Worm (Caenorhabditis elegans) whole organism, L2 larva: ENCODE results near the gene C06B8.7.

ENCODE experiments used
- C34F6.9 ChIP-seq: fragments of 150-350 bp; optimal IDR thresholded peaks from 2 replicates; lab custom pipeline; 2014; ENCODE audit warnings: missing biosample characterization, missing genetic modification characterization
- F13H6.1 ChIP-seq: sonication (generic microtip); optimal IDR thresholded peaks from 2 replicates; lab custom pipeline; 2016; ENCODE audit warnings: missing genetic modification characterization, missing compliant biosample characterization
- R02D3.7 ChIP-seq: fragments of 150-350 bp; optimal IDR thresholded peaks from 2 replicates; lab custom pipeline; 2014; ENCODE audit warnings: missing biosample characterization, missing genetic modification characterization
- Y55F3AM.14 ChIP-seq: fragments of 200-800 bp; sonication (Bioruptor generic); optimal IDR thresholded peaks from 2 replicates; lab custom pipeline; 2018; ENCODE audit warnings: mild to moderate bottlenecking, missing genetic modification characterization, missing compliant biosample characterization
- ZK546.5 ChIP-seq: sonication (generic microtip); optimal IDR thresholded peaks from 2 replicates; lab custom pipeline; 2017; ENCODE audit warnings: missing biosample characterization, missing genetic modification characterization
- alr-1 ChIP-seq: fragments of 150-350 bp; optimal IDR thresholded peaks from 2 replicates; lab custom pipeline; 2014; ENCODE audit warnings: missing biosample characterization, missing genetic modification characterization
- aly-2 ChIP-seq: fragments of 150-350 bp; optimal IDR thresholded peaks from 2 replicates; lab custom pipeline; 2014; ENCODE audit warnings: missing biosample characterization, missing genetic modification characterization
- ama-1 ChIP-seq: fragments of 150-350 bp; optimal IDR thresholded peaks from 2 replicates; lab custom pipeline; 2018; ENCODE audit warnings: inconsistent platforms
- blmp-1 ChIP-seq: sonication (generic microtip); optimal IDR thresholded peaks from 2 replicates; lab custom pipeline; 2017; ENCODE audit warnings: missing genetic modification characterization, mild to moderate bottlenecking, missing compliant biosample characterization, antibody characterized with exemption, moderate library complexity; ENCODE audit not compliant: insufficient read depth
- ceh-16 ChIP-seq: fragments of 150-350 bp; optimal IDR thresholded peaks from 2 replicates; lab custom pipeline; 2014; ENCODE audit warnings: missing biosample characterization, missing genetic modification characterization
- crh-2 ChIP-seq: sonication (generic microtip); optimal IDR thresholded peaks from 2 replicates; lab custom pipeline; 2017; ENCODE audit warnings: missing biosample characterization, missing genetic modification characterization
- dmd-4 ChIP-seq: sonication (generic microtip); optimal IDR thresholded peaks from 2 replicates; lab custom pipeline; 2017; ENCODE audit warnings: missing biosample characterization, missing genetic modification characterization
- egl-27 ChIP-seq: sonication (generic microtip); optimal IDR thresholded peaks from 3 replicates; lab custom pipeline; 2017; ENCODE audit warnings: missing biosample characterization, missing genetic modification reagents, missing genetic modification characterization
- elt-1 ChIP-seq: fragments of 150-350 bp; optimal IDR thresholded peaks from 2 replicates; lab custom pipeline; 2014; ENCODE audit warnings: missing biosample characterization, missing genetic modification characterization
- elt-3 ChIP-seq: sonication (generic microtip); optimal IDR thresholded peaks from 2 replicates; lab custom pipeline; 2017; ENCODE audit warnings: missing biosample characterization, missing genetic modification characterization
- fos-1 ChIP-seq: fragments of 150-350 bp; optimal IDR thresholded peaks from 2 replicates; lab custom pipeline; 2014; ENCODE audit warnings: missing biosample characterization, missing genetic modification characterization
- gmeb-1 ChIP-seq: fragments of 150-350 bp; optimal IDR thresholded peaks from 2 replicates; lab custom pipeline; 2014; ENCODE audit warnings: missing biosample characterization, missing genetic modification characterization
- lin-11 ChIP-seq: fragments of 150-350 bp; sonication (generic microtip); optimal IDR thresholded peaks from 2 replicates; lab custom pipeline; 2014; ENCODE audit warnings: missing biosample characterization, missing genetic modification characterization, inconsistent platforms, mixed read lengths
- lin-13 ChIP-seq: fragments of 150-350 bp; optimal IDR thresholded peaks from 2 replicates; lab custom pipeline; 2014; ENCODE audit warnings: missing biosample characterization, missing genetic modification reagents, missing genetic modification characterization
- lin-39 ChIP-seq: fragments of 150-350 bp; optimal IDR thresholded peaks from 2 replicates; lab custom pipeline; 2014; ENCODE audit warnings: missing biosample characterization, missing genetic modification reagents, missing genetic modification characterization
- lsy-2 ChIP-seq, 2 experiments: fragments of 150-350 bp in 1 of 2; sonication (generic microtip) in 1 of 2; optimal IDR thresholded peaks; 2 replicates each; lab custom pipeline; 2014 to 2017; ENCODE audit warnings: missing biosample characterization in 2 of 2, missing genetic modification characterization in 2 of 2
- mab-5 ChIP-seq: fragments of 150-350 bp; optimal IDR thresholded peaks from 2 replicates; lab custom pipeline; 2014; ENCODE audit warnings: missing biosample characterization, missing genetic modification characterization
- mdl-1 ChIP-seq, 2 experiments: fragments of 150-350 bp in 1 of 2; sonication (generic microtip) in 1 of 2; optimal IDR thresholded peaks; 2 replicates each; lab custom pipeline; 2017; ENCODE audit warnings: missing biosample characterization in 2 of 2, missing genetic modification characterization in 2 of 2
- nhr-10 ChIP-seq: sonication (generic microtip); optimal IDR thresholded peaks from 2 replicates; lab custom pipeline; 2017; ENCODE audit warnings: missing biosample characterization, missing genetic modification characterization
- nhr-11 ChIP-seq: fragments of 150-350 bp; optimal IDR thresholded peaks from 2 replicates; lab custom pipeline; 2014; ENCODE audit warnings: missing biosample characterization, missing genetic modification characterization
- nhr-21 ChIP-seq: fragments of 150-350 bp; optimal IDR thresholded peaks from 2 replicates; lab custom pipeline; 2014; ENCODE audit warnings: missing biosample characterization, missing genetic modification characterization
- nhr-23 ChIP-seq: fragments of 150-350 bp; optimal IDR thresholded peaks from 2 replicates; lab custom pipeline; 2014; ENCODE audit warnings: missing biosample characterization, missing genetic modification reagents, missing genetic modification characterization
- nhr-77 ChIP-seq: fragments of 150-350 bp; optimal IDR thresholded peaks from 2 replicates; lab custom pipeline; 2014; ENCODE audit warnings: missing biosample characterization, missing genetic modification characterization
- sem-4 ChIP-seq: fragments of 150-350 bp; optimal IDR thresholded peaks from 2 replicates; lab custom pipeline; 2014; ENCODE audit warnings: missing biosample characterization, missing genetic modification reagents, missing genetic modification characterization
- sma-3 ChIP-seq: sonication (generic microtip); optimal IDR thresholded peaks from 2 replicates; lab custom pipeline; 2016; ENCODE audit warnings: missing genetic modification reagents, missing genetic modification characterization, missing compliant biosample characterization
- unc-39 ChIP-seq: fragments of 150-350 bp; optimal IDR thresholded peaks from 2 replicates; lab custom pipeline; 2014; ENCODE audit warnings: missing biosample characterization, missing genetic modification characterization
- unc-55 ChIP-seq: fragments of 150-350 bp; sonication (generic microtip); optimal IDR thresholded peaks from 3 replicates; lab custom pipeline; 2014; ENCODE audit warnings: missing biosample characterization, missing genetic modification reagents, missing genetic modification characterization
- ztf-1 ChIP-seq: fragments of 200-800 bp; sonication (Bioruptor generic); conservative IDR thresholded peaks from 2 replicates; pipeline ENCODE4 v1.3.6; 2022; ENCODE audit warnings: missing genetic modification characterization, missing compliant biosample characterization
- ztf-4 ChIP-seq: fragments of 150-350 bp; optimal IDR thresholded peaks from 2 replicates; lab custom pipeline; 2014; ENCODE audit warnings: missing biosample characterization, missing genetic modification characterization

The C06B8.7 gene

DNA sequence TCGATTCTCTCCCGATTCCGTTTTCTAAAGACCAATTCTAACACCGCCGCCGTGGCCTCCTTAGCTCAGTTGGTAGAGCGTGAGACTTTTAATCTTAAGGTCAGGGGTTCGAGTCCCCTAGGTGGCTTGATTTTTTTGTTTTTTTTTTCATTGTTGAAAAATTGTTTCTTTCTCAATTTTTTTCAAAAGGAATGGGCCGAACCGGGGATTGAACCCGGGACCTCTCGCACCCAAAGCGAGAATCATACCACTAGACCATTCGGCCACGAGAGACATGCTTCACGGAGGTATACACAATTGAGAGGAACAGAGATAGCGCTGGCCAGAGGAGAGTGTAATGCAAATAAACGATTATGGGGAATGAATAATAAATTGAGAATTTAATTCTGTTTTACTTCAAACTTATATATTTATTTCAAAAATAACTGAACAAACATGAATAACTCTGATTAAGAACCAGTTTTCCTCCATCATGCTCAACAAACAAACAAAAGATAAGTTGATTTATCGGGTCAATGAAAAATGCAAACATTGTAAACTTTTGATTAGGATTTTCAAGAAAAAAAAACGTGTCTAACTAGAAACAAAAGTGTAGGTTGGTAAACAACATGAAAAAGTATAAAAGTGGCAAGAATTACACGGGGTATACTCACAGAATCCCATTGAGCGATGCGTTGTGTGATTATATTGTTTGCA, 33.4 kb upstream of the C06B8.7 start, which contains the start of gene pqn-71 (continued):
- TF ChIP-seq nhr-10 (tag; lab: Kevin White, UChicago), result peak; percentile 26

DNA sequence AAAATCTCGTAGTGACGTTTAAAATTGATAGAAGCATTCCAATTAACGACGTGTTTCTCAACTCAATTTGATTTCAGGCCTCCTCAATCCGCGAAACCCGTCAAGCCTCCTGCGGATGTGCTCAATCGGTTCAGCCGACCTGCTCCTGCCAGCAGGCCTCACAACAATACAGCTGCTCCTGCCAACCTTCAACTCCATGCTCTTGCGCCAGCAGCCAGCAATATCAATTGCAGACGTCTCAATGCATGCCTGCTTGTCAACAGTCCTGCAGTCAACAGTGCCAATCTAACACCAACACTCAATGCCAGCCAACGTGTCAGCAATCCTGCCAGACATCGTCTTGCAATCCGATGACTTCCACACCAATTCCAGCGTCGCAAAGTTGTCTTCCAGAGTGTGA, 32.5 kb upstream of the C06B8.7 start:
- TF ChIP-seq ztf-1 (GFP tag; lab: Robert Waterston, UW) (no peak), ztf-4 (tag; lab: Kevin White, UChicago) (no peak), dmd-4 (tag; lab: Kevin White, UChicago) (no peak), alr-1 (tag; lab: Kevin White, UChicago) (no peak), C34F6.9 (tag; lab: Kevin White, UChicago) (no peak), nhr-77 (tag; lab: Kevin White, UChicago) (no peak), unc-55 (GFP tag; lab: Kevin White, UChicago) (no peak), lin-11 (no peak), R02D3.7 (tag; lab: Kevin White, UChicago) (no peak), lin-13 (GFP tag; lab: Kevin White, UChicago) (no peak), ceh-16 (tag; lab: Kevin White, UChicago) (no peak), Y55F3AM.14 (GFP tag; lab: Kevin White, UChicago) (no peak), ama-1 (lab: Kevin White, UChicago) (no peak), ZK546.5 (tag; lab: Kevin White, UChicago) (no peak), mab-5 (tag; lab: Kevin White, UChicago) (no peak), elt-3 (tag; lab: Kevin White, UChicago) (no peak), lsy-2 (tag; optimal IDR thresholded peaks at IDR 0.05; lab: Kevin White, UChicago) (no peak), crh-2 (tag; lab: Kevin White, UChicago) (no peak), aly-2 (tag; lab: Kevin White, UChicago) (no peak)

DNA sequence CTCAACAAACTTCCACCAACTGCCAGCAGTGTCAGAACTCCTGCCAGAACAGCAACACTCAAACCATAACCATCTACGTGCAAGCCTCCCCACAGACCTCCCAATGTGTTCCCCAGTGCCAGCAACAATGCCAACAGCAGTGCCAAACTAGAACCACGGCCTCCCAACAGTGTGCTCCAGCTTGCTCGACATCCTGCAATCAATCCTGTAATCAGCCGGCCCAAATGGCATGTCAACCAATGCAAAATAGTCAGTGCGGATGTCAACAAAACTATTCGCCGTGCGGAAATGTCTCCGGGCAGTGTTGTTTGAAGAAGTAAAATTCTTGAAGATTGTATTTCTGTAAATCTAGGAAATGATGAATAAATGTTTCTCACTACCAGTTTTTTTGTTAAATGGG, 31.8 kb upstream of the C06B8.7 start:
- no peak for TF ChIP-seq unc-39

DNA sequence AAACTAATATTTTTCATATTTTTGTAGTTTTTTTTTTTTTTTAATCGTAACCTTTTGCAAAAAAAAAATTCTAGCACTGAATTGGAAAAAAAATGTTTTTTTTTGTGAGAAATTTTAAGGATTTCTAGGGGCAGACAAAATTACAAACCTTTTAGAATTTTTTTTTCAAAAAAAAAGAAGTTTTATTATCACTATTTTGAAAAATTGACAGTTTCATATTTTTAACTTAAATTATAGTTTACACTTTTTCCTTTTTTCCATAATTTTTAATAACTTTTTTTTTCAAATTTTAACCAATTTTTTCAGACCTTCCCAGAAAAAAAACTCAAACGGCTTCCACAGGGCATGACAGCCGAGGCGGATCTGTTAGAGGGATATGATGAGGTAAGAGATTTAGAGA, 27.5 kb upstream of the C06B8.7 start, which contains the start of gene dpf-1:
dpf-1 (plus strand) TSS at position 301 of the 400 bp plus-strand sequence.
- no peak for TF ChIP-seq ztf-1 (GFP tag; lab: Robert Waterston, UW)
- TF ChIP-seq C34F6.9 (tag; lab: Kevin White, UChicago), result no peak
- no peak for TF ChIP-seq nhr-77 (tag; lab: Kevin White, UChicago)
- no peak for TF ChIP-seq gmeb-1
- TF ChIP-seq lin-11, result no peak
- no peak for TF ChIP-seq nhr-23
- TF ChIP-seq mdl-1 (tag; optimal IDR thresholded peaks at IDR 0.05; lab: Kevin White, UChicago), result no peak
- TF ChIP-seq blmp-1 (tag; lab: Kevin White, UChicago), result no peak
- TF ChIP-seq nhr-21 (tag; lab: Kevin White, UChicago), result no peak
- TF ChIP-seq lsy-2 (tag; optimal IDR thresholded peaks at IDR 0.05; lab: Kevin White, UChicago), result no peak
- no peak for TF ChIP-seq F13H6.1 (tag; lab: Kevin White, UChicago)
- no peak for TF ChIP-seq mab-5 (tag; lab: Kevin White, UChicago)
- TF ChIP-seq fos-1 (tag; lab: Kevin White, UChicago), result no peak
- no peak for TF ChIP-seq R02D3.7 (tag; lab: Kevin White, UChicago)
- no peak for TF ChIP-seq sem-4 (tag; lab: Kevin White, UChicago)
- TF ChIP-seq elt-1, result no peak
- TF ChIP-seq, all 48 proteins: peak for 0

- TF ChIP-seq F13H6.1 (tag; lab: Kevin White, UChicago) (no peak), crh-2 (tag; lab: Kevin White, UChicago) (no peak), lin-11 (no peak), elt-3 (tag; lab: Kevin White, UChicago) (no peak), C34F6.9 (tag; lab: Kevin White, UChicago) (no peak), nhr-11 (tag; lab: Kevin White, UChicago) (no peak), egl-27 (tag; lab: Kevin White, UChicago) (no peak), fos-1 (tag; lab: Kevin White, UChicago) (no peak), nhr-23 (no peak), sma-3 (GFP tag; lab: Kevin White, UChicago) (no peak), Y55F3AM.14 (GFP tag; lab: Kevin White, UChicago) (no peak), blmp-1 (tag; lab: Kevin White, UChicago) (no peak), lin-39 (tag; lab: Kevin White, UChicago) (no peak), lin-13 (GFP tag; lab: Kevin White, UChicago) (no peak), nhr-21 (tag; lab: Kevin White, UChicago) (no peak), ztf-4 (tag; lab: Kevin White, UChicago) (no peak), ceh-16 (tag; lab: Kevin White, UChicago) (no peak)
These were observed 19.9 kb upstream of the C06B8.7 start, which contains the start of gene C06B8.2 for ce11 chrV:15478597-15478996. TSS of gene C06B8.2 (minus strand) at chrV:15478749.
